Worm (Caenorhabditis elegans) whole organism, L4 larva: ENCODE measurements around the gene pph-4.1.

Experiments
- F49E8.2 ChIP-seq: sonication (generic microtip); optimal IDR thresholded peaks from 2 replicates; lab custom pipeline; 2016; ENCODE audit warnings: missing compliant biosample characterization, mild to moderate bottlenecking, missing genetic modification characterization, borderline replicate concordance
- R02D3.7 ChIP-seq: fragments of 150-350 bp; sonication (generic microtip); optimal IDR thresholded peaks from 3 replicates; lab custom pipeline; 2014; ENCODE audit warnings: missing biosample characterization, missing genetic modification characterization
- T20F7.1 ChIP-seq: fragments of 200-800 bp; sonication (Bioruptor generic); optimal IDR thresholded peaks from 2 replicates; lab custom pipeline; 2018; ENCODE audit warnings: mild to moderate bottlenecking, missing genetic modification characterization, missing compliant biosample characterization
- Y105C5A.15 ChIP-seq: fragments of 200-800 bp; sonication (Bioruptor generic); IDR thresholded peaks from 2 replicates; pipeline ENCODE4 v1.3.6; 2022; ENCODE audit warnings: missing genetic modification characterization, missing compliant biosample characterization
- Y48G9A.11 ChIP-seq: fragments of 200-800 bp; sonication (Bioruptor generic); IDR thresholded peaks from 2 replicates; pipeline ENCODE4 v1.3.6; 2022; ENCODE audit warnings: missing genetic modification reagents, missing genetic modification characterization, missing compliant biosample characterization
- Y5F2A.4 ChIP-seq: fragments of 200-800 bp; sonication (Bioruptor generic); optimal IDR thresholded peaks from 2 replicates; lab custom pipeline; 2018; ENCODE audit warnings: mild to moderate bottlenecking, missing genetic modification characterization, missing compliant biosample characterization
- aha-1 ChIP-seq: fragments of 150-350 bp; peaks from one replicate; lab custom pipeline; 2014; ENCODE audit warnings: missing biosample characterization, missing genetic modification characterization
- attf-4 ChIP-seq: sonication (generic microtip); optimal IDR thresholded peaks from 3 replicates; lab custom pipeline; 2017; ENCODE audit warnings: missing biosample characterization, missing genetic modification characterization
- ceh-28 ChIP-seq: fragments of 150-350 bp; optimal IDR thresholded peaks from 2 replicates; lab custom pipeline; 2014; ENCODE audit warnings: missing biosample characterization, missing genetic modification reagents, missing genetic modification characterization
- ceh-32 ChIP-seq: sonication (generic microtip); optimal IDR thresholded peaks from 2 replicates; lab custom pipeline; 2016; ENCODE audit warnings: mild to moderate bottlenecking, missing genetic modification characterization, missing compliant biosample characterization; ENCODE audit not compliant: poor library complexity
- ceh-44 ChIP-seq: fragments of 200-800 bp; sonication (Bioruptor generic); IDR thresholded peaks from 2 replicates; pipeline ENCODE4 v1.3.6; 2022; ENCODE audit warnings: missing genetic modification reagents, missing genetic modification characterization, missing compliant biosample characterization
- ceh-62 ChIP-seq: sonication (generic microtip); optimal IDR thresholded peaks from 2 replicates; lab custom pipeline; 2017; ENCODE audit warnings: missing biosample characterization, missing genetic modification characterization
- ceh-82 ChIP-seq: sonication (generic microtip); optimal IDR thresholded peaks from 2 replicates; lab custom pipeline; 2017; ENCODE audit warnings: missing biosample characterization, missing genetic modification characterization
- daf-16 ChIP-seq, 3 experiments: sonication (generic microtip); optimal IDR thresholded peaks; 2 replicates each; lab custom pipeline; 2016 to 2017; ENCODE audit warnings: missing genetic modification characterization in 3 of 3, missing genetic modification reagents in 3 of 3, mild to moderate bottlenecking in 2 of 3, missing compliant biosample characterization in 2 of 3, missing biosample characterization in 1 of 3, moderate library complexity in 1 of 3
- daf-19 ChIP-seq: fragments of 200-800 bp; sonication (Bioruptor generic); conservative IDR thresholded peaks from 2 replicates; pipeline ENCODE4 v1.3.6; 2022; ENCODE audit warnings: missing genetic modification characterization, missing compliant biosample characterization
- dmd-6 ChIP-seq: fragments of 200-800 bp; sonication (Bioruptor generic); IDR thresholded peaks from 2 replicates; pipeline ENCODE4 v1.3.6; 2022; ENCODE audit warnings: missing genetic modification reagents, missing genetic modification characterization, missing compliant biosample characterization
- dmd-8 ChIP-seq: fragments of 200-800 bp; sonication (Bioruptor generic); IDR thresholded peaks from 2 replicates; pipeline ENCODE4 v1.3.6; 2022; ENCODE audit warnings: missing genetic modification characterization, missing compliant biosample characterization
- dve-1 ChIP-seq: sonication (generic microtip); optimal IDR thresholded peaks from 2 replicates; lab custom pipeline; 2017; ENCODE audit warnings: antibody characterized with exemption, mild to moderate bottlenecking, missing genetic modification characterization, missing compliant biosample characterization; ENCODE audit not compliant: insufficient read depth
- hlh-11 ChIP-seq: fragments of 200-800 bp; sonication (Bioruptor generic); optimal IDR thresholded peaks from 2 replicates; lab custom pipeline; 2018; ENCODE audit warnings: mild to moderate bottlenecking, missing genetic modification characterization, missing compliant biosample characterization
- hlh-30 ChIP-seq: sonication (generic microtip); optimal IDR thresholded peaks from 2 replicates; lab custom pipeline; 2017; ENCODE audit warnings: antibody characterized with exemption, mild to moderate bottlenecking, missing genetic modification characterization, missing compliant biosample characterization; ENCODE audit not compliant: insufficient read depth
- lim-7 ChIP-seq: fragments of 200-800 bp; sonication (Bioruptor generic); IDR thresholded peaks from 2 replicates; pipeline ENCODE4 v1.3.6; 2022; ENCODE audit warnings: missing genetic modification characterization, missing compliant biosample characterization
- lin-1 ChIP-seq: fragments of 200-800 bp; sonication (Bioruptor generic); IDR thresholded peaks from 2 replicates; pipeline ENCODE4 v1.3.6; 2022; ENCODE audit warnings: missing genetic modification reagents, missing genetic modification characterization, missing compliant biosample characterization
- lin-39 ChIP-seq: fragments of 150-350 bp; optimal IDR thresholded peaks from 2 replicates; lab custom pipeline; 2014; ENCODE audit warnings: missing biosample characterization, missing genetic modification reagents, missing genetic modification characterization
- lir-3 ChIP-seq: sonication (generic microtip); optimal IDR thresholded peaks from 2 replicates; lab custom pipeline; 2016; ENCODE audit warnings: mild to moderate bottlenecking, missing genetic modification characterization, missing compliant biosample characterization
- mdl-1 ChIP-seq, 2 experiments: fragments of 150-350 bp in 1 of 2; sonication (generic microtip) in 1 of 2; optimal IDR thresholded peaks; 2 replicates each; lab custom pipeline; 2014 to 2017; ENCODE audit warnings: missing biosample characterization in 2 of 2, missing genetic modification characterization in 2 of 2
- mdt-29 ChIP-seq: fragments of 200-800 bp; sonication (Bioruptor generic); IDR thresholded peaks from 2 replicates; pipeline ENCODE4 v1.3.6; 2022; ENCODE audit warnings: missing genetic modification reagents, missing genetic modification characterization, missing compliant biosample characterization
- mxl-2 ChIP-seq: fragments of 200-800 bp; sonication (Bioruptor generic); conservative IDR thresholded peaks from 2 replicates; pipeline ENCODE4 v1.3.6; 2022; ENCODE audit warnings: missing genetic modification reagents, missing genetic modification characterization, missing compliant biosample characterization
- nhr-111 ChIP-seq: fragments of 200-800 bp; sonication (Bioruptor generic); optimal IDR thresholded peaks from 2 replicates; lab custom pipeline; 2018; ENCODE audit warnings: mild to moderate bottlenecking, missing genetic modification characterization, missing compliant biosample characterization
- nhr-25 ChIP-seq: sonication (generic microtip); optimal IDR thresholded peaks from 2 replicates; lab custom pipeline; 2017; ENCODE audit warnings: missing genetic modification characterization, mild to moderate bottlenecking, missing compliant biosample characterization, antibody characterized with exemption, moderate library complexity, borderline replicate concordance; ENCODE audit not compliant: insufficient read depth
- nhr-28 ChIP-seq: fragments of 150-350 bp; optimal IDR thresholded peaks from 2 replicates; lab custom pipeline; 2014; ENCODE audit warnings: missing biosample characterization, missing genetic modification characterization
- nhr-41 ChIP-seq: fragments of 200-800 bp; sonication (Bioruptor generic); IDR thresholded peaks from 2 replicates; pipeline ENCODE4 v1.3.6; 2022; ENCODE audit warnings: missing genetic modification reagents, missing genetic modification characterization, missing compliant biosample characterization
- nhr-42 ChIP-seq: fragments of 200-800 bp; sonication (Bioruptor generic); IDR thresholded peaks from 2 replicates; pipeline ENCODE4 v1.3.6; 2022; ENCODE audit warnings: missing genetic modification characterization, missing compliant biosample characterization
- nhr-6 ChIP-seq: fragments of 150-350 bp; optimal IDR thresholded peaks from 2 replicates; lab custom pipeline; 2014; ENCODE audit warnings: missing biosample characterization, missing genetic modification characterization
- nhr-77 ChIP-seq: fragments of 150-350 bp; optimal IDR thresholded peaks from 2 replicates; lab custom pipeline; 2014; ENCODE audit warnings: missing biosample characterization, missing genetic modification characterization
- pha-4 ChIP-seq, 2 experiments: fragments of 150-350 bp in 1 of 2; fragments of 200-800 bp in 1 of 2; sonication (Bioruptor generic) in 1 of 2; IDR thresholded peaks in 1 of 2; optimal IDR thresholded peaks in 1 of 2; 2 replicates each; pipeline versions ENCODE4 v1.3.6 to Lab custom; 2014 to 2022; ENCODE audit warnings: missing genetic modification characterization in 2 of 2, missing genetic modification reagents in 2 of 2, missing biosample characterization in 1 of 2, missing compliant biosample characterization in 1 of 2
- php-3 ChIP-seq: fragments of 200-800 bp; sonication (Bioruptor generic); IDR thresholded peaks from 2 replicates; pipeline ENCODE4 v1.3.6; 2022; ENCODE audit warnings: missing genetic modification reagents, missing genetic modification characterization, missing compliant biosample characterization
- sdz-12 ChIP-seq: fragments of 200-800 bp; sonication (Bioruptor generic); optimal IDR thresholded peaks from 2 replicates; lab custom pipeline; 2018; ENCODE audit warnings: mild to moderate bottlenecking, missing genetic modification characterization, missing compliant biosample characterization
- snpc-4 ChIP-seq: fragments of 150-350 bp; optimal IDR thresholded peaks from 2 replicates; lab custom pipeline; 2014; ENCODE audit warnings: missing biosample characterization, missing genetic modification characterization
- tra-1 ChIP-seq: fragments of 200-800 bp; sonication (Bioruptor generic); IDR thresholded peaks from 2 replicates; pipeline ENCODE4 v1.3.6; 2022; ENCODE audit warnings: missing genetic modification reagents, missing genetic modification characterization, missing compliant biosample characterization
- unc-62 ChIP-seq, 3 experiments: fragments of 150-350 bp in 1 of 3; sonication (generic microtip); optimal IDR thresholded peaks in 2 of 3; peaks in 1 of 3; 1 replicate in 1 of 3; 2 replicates in 2 of 3; lab custom pipeline; 2014 to 2017; ENCODE audit warnings: missing biosample characterization in 3 of 3, missing genetic modification characterization in 3 of 3, missing genetic modification reagents in 3 of 3, missing genotype in 1 of 3
- zfp-2 ChIP-seq: sonication (generic microtip); optimal IDR thresholded peaks from 2 replicates; lab custom pipeline; 2016; ENCODE audit warnings: mild to moderate bottlenecking, missing genetic modification characterization, missing compliant biosample characterization

Gene pph-4.1

DNA sequence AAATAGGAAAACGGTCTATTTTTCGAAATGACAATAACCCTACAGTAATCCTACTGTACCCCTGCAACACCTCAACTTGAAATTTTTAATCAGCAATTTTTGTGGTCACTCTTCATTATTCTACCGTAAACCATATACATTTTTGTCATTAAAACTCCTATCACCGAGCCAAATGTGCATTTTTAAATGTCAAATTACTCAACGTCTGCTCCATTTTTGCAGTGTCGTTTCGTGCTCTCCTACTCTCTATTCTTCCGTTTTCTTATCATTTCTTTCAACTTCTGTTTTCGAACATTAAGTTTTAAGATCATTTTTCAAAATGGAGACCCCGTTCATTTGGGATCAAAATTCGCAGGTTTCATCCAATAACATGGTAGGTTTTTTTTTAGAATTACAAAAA lies 43.7 kb downstream of the pph-4.1 start, which contains the start of gene pqn-92 (continued):
- no peak for TF ChIP-seq ceh-32
- TF ChIP-seq nhr-28 (tag; lab: Kevin White, UChicago) = peak; percentile 65
- peak; percentile 27 for TF ChIP-seq hlh-11
- TF ChIP-seq nhr-6 = peak; percentile 99
- no peak for TF ChIP-seq nhr-42
- TF ChIP-seq sdz-12 (GFP tag; lab: Kevin White, UChicago) = no peak
- TF ChIP-seq php-3 (GFP tag; lab: Robert Waterston, UW) = no peak
- TF ChIP-seq mxl-2 (GFP tag; lab: Robert Waterston, UW) = no peak
- TF ChIP-seq nhr-25 (tag; lab: Kevin White, UChicago) = no peak
- TF ChIP-seq Y48G9A.11 (GFP tag; lab: Robert Waterston, UW) = no peak
- TF ChIP-seq lim-7 = no peak
- TF ChIP-seq snpc-4 (tag; lab: Kevin White, UChicago) = no peak
- peak; percentile 14 for TF ChIP-seq dve-1
- no peak for TF ChIP-seq Y105C5A.15

DNA sequence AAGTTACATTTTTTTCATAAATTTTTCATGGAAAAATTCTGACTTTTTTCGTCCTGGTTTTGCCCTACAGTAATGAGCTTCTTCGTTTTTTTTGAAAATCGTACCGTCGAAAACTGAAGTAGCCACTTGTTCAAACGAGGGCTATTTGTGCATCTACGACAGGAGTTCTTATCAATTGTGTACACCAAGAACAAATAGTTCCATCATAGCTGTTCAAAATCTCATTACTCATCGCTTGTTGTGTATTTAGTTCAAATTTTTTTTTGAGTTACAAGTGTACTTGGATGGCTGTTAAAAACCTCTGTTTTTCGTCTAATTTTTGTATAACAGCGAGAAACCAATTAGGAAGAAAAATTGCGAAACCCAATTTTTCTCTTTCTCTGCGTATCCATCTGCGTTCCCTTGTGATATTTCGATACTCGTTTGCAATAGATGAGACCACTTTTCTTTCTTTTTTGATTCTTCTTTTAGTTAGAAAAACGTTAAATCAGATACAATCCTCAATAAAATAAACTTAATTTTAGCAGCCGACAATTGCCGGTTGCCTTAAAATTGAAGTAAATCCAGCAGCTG lies 46.2 kb downstream of the pph-4.1 start:
- TF ChIP-seq mdl-1 (tag; optimal IDR thresholded peaks at IDR 0.05; lab: Kevin White, UChicago) (no peak), nhr-28 (tag; lab: Kevin White, UChicago) (peak; percentile 15), lir-3 (tag; lab: Kevin White, UChicago) (no peak), ceh-44 (GFP tag; lab: Robert Waterston, UW) (no peak), php-3 (GFP tag; lab: Robert Waterston, UW) (no peak), hlh-30 (peak; percentile 49), attf-4 (tag; lab: Kevin White, UChicago) (no peak), ceh-28 (tag; lab: Kevin White, UChicago) (no peak)

DNA sequence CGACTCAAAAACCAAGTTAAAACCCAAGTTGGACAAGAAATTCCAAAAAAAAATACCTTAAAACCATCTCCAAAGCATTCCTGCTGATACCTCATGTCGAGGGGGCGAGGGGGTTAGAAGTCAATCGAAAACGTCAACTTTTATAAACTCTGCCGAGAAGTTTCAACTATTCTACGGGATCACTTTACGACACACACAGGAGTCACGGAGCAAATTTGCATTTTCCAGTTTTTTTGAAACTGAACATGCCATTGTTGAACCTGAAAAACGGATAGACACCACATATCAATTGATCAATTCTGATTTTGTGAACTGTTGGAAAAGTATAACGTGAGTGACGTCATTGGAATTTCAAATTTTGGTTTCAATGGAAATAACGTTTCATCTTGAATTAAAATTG lies 48.1 kb downstream of the pph-4.1 start, which contains the start of gene mrp-8:
Gene mrp-8 (minus strand): TSS at position 101 of the 400 bp plus-strand sequence.
- TF ChIP-seq unc-62 (GFP tag; optimal IDR thresholded peaks at IDR 0.05 in 1 of 2; lab: Kevin White, UChicago) (peak in 1 of 2 experiments; percentile 34), unc-62 (tag; optimal IDR thresholded peaks at IDR 0.05; lab: Kevin White, UChicago) (no peak), attf-4 (tag; lab: Kevin White, UChicago) (no peak)

DNA sequence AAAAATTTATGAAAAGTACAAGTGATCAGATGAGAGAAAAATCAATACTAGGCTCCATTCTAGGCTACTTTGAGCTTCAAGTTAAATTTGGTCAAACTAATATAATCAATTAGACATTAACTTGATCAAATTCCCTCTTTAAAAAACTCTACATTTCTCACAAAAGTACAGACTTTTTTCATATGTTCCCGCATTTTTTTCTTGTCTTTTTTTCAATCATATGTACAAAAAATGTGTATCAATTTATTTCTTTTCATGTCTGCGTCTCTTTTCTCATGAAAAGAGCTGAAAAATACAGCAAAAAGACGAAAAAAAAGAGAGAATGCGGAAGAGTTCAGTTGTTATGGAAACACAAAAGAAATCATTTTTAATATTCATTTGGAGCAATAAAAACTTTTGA lies 51.9 kb downstream of the pph-4.1 start:
- no peak for TF ChIP-seq attf-4 (tag; lab: Kevin White, UChicago)
- no peak for TF ChIP-seq lin-1
- TF ChIP-seq nhr-41 (GFP tag; lab: Robert Waterston, UW) = no peak
- TF ChIP-seq daf-16 (GFP tag; optimal IDR thresholded peaks at IDR 0.05; lab: Kevin White, UChicago) = no peak
- peak; percentile 1 for TF ChIP-seq daf-16 (tag; optimal IDR thresholded peaks at IDR 0.05; lab: Kevin White, UChicago)
- no peak for TF ChIP-seq lin-39 (tag; lab: Kevin White, UChicago)
- peak; percentile 94 for TF ChIP-seq aha-1 (tag; lab: Kevin White, UChicago)
- no peak for TF ChIP-seq php-3 (GFP tag; lab: Robert Waterston, UW)
- no peak for TF ChIP-seq ceh-32
- TF ChIP-seq nhr-77 (tag; lab: Kevin White, UChicago) = no peak

DNA sequence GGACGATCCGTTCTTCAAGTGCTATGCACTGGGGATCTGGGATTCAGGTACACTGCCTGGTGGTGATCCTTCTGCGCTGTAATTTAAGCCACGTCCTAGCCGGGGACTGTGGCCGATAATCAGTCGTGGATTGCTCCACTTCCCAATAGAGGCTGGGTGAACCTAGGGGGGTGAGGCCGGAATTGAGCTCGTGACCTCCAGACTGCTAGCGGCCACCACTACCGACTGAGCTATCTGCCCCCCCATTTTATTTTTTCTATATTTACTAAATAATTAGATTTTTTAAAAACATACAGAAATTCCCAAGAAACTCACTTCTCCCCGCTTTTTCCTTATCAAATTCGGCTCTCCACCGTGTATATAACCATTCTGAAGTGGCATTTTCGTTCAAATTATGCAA lies 53.8 kb downstream of the pph-4.1 start:
- TF ChIP-seq T20F7.1 (GFP tag; lab: Kevin White, UChicago) = no peak
- no peak for TF ChIP-seq php-3 (GFP tag; lab: Robert Waterston, UW)
- no peak for TF ChIP-seq nhr-111
- no peak for TF ChIP-seq daf-19 (GFP tag; lab: Robert Waterston, UW)
- TF ChIP-seq Y5F2A.4 (GFP tag; lab: Kevin White, UChicago) = no peak
- TF ChIP-seq pha-4 (GFP tag; IDR thresholded peaks at IDR 0.05; lab: Robert Waterston, UW) = no peak
- no peak for TF ChIP-seq pha-4 (tag; optimal IDR thresholded peaks at IDR 0.05; lab: Kevin White, UChicago)
- TF ChIP-seq ceh-44 (GFP tag; lab: Robert Waterston, UW) = no peak
- 0 out of 2 replicates have a peak, but pooled peaks have one; percentile 50 for TF ChIP-seq dmd-8
- peak; percentile 58; the same call in 1 of the 2 replicates for TF ChIP-seq lim-7
- no peak for TF ChIP-seq R02D3.7
- no peak for TF ChIP-seq dmd-6 (GFP tag; lab: Robert Waterston, UW)
- TF ChIP-seq mdt-29 (GFP tag; lab: Robert Waterston, UW) = no peak
- TF ChIP-seq daf-16 (GFP tag; optimal IDR thresholded peaks at IDR 0.05; lab: Kevin White, UChicago) = no peak
- no peak for TF ChIP-seq daf-16 (tag; optimal IDR thresholded peaks at IDR 0.05; lab: Kevin White, UChicago)
- TF ChIP-seq F49E8.2 (tag; lab: Kevin White, UChicago) = no peak
- TF ChIP-seq tra-1 (GFP tag; lab: Robert Waterston, UW) = no peak
- no peak for TF ChIP-seq ceh-62
- TF ChIP-seq nhr-28 (tag; lab: Kevin White, UChicago) = no peak
- no peak for TF ChIP-seq zfp-2
- no peak for TF ChIP-seq ceh-82 (tag; lab: Kevin White, UChicago)
